Fruit fly (Drosophila melanogaster) Kc167 (cell line): ENCODE data around the gene Vps45.

Experiments
- Myc ChIP-seq: fragments of >200 bp; optimal IDR thresholded peaks from 2 replicates; lab custom pipeline; 2017; ENCODE audit warnings: missing external identifiers
- Sin3A ChIP-seq: fragments of >200 bp; optimal IDR thresholded peaks from 2 replicates; lab custom pipeline; 2018; ENCODE audit warnings: missing external identifiers
- h ChIP-seq: fragments of >200 bp; optimal IDR thresholded peaks from 3 replicates; lab custom pipeline; 2018; ENCODE audit warnings: missing external identifiers
- insv ChIP-seq: fragments of >200 bp; optimal IDR thresholded peaks from 3 replicates; lab custom pipeline; 2018; ENCODE audit warnings: missing external identifiers
- psq ChIP-seq: fragments of >200 bp; optimal IDR thresholded peaks from 2 replicates; lab custom pipeline; 2017; ENCODE audit warnings: missing external identifiers
- ttk ChIP-seq: sonication (Bioruptor generic); optimal IDR thresholded peaks from 2 replicates; lab custom pipeline; 2017; ENCODE audit warnings: missing external identifiers

Vps45 gene

dm6 chr3R:9543495-9544180 is 20.1 kb upstream of the Vps45 start:
- TF ChIP-seq insv (no peak), Sin3A (lab: Kevin White, UChicago) (no peak), Myc (no peak)

dm6 chr3R:9546808-9547381 is 16.8 kb upstream of the Vps45 start:
- TF ChIP-seq Sin3A (lab: Kevin White, UChicago) (no peak), h (no peak), ttk (lab: Kevin White, UChicago) (no peak), psq (lab: Kevin White, UChicago) (no peak), insv (no peak), Myc (no peak)

- TF ChIP-seq ttk (lab: Kevin White, UChicago) (no peak), Myc (no peak), h (no peak), Sin3A (lab: Kevin White, UChicago) (no peak), psq (lab: Kevin White, UChicago) (no peak), insv (no peak)
These were observed 15.0 kb upstream of the Vps45 start for dm6 chr3R:9548769-9549168.

- TF ChIP-seq Sin3A (lab: Kevin White, UChicago) (no peak), h (no peak), Myc (no peak)
These were observed 13.3 kb upstream of the Vps45 start for dm6 chr3R:9550265-9551012.

- peak; percentile 82 for TF ChIP-seq insv
- no peak for TF ChIP-seq Myc
These were observed 12.6 kb upstream of the Vps45 start for dm6 chr3R:9551013-9551658.

- no peak for TF ChIP-seq h
- TF ChIP-seq ttk (lab: Kevin White, UChicago): no peak
- no peak for TF ChIP-seq Sin3A (lab: Kevin White, UChicago)
- TF ChIP-seq psq (lab: Kevin White, UChicago): no peak
- no peak for TF ChIP-seq Myc
- no peak for TF ChIP-seq insv
These were observed 11.9 kb upstream of the Vps45 start, which contains the start of the genes mura and RnpS1 for dm6 chr3R:9551659-9552435. Gene mura, minus strand, starts transcription at chr3R:9551806. Gene RnpS1, plus strand, starts transcription at chr3R:9552034.

dm6 chr3R:9555334-9555974 is 8.3 kb upstream of the Vps45 start, which contains the start of the genes CG9386 and BckdhA:
Gene CG9386, minus strand, starts transcription at chr3R:9555408.
Gene BckdhA, plus strand, starts transcription at chr3R:9555785.
- TF ChIP-seq insv: no peak

- TF ChIP-seq Myc (no peak), Sin3A (lab: Kevin White, UChicago) (no peak), psq (lab: Kevin White, UChicago) (no peak), ttk (lab: Kevin White, UChicago) (no peak), insv (no peak), h (no peak)
These were observed 4.2 kb upstream of the Vps45 start, which contains the start of the genes AP-1mu and MBD-like for dm6 chr3R:9559413-9560014. Gene AP-1mu, minus strand, starts transcription at chr3R:9559525. Gene MBD-like, plus strand, starts transcription at chr3R:9559760.

dm6 chr3R:9561121-9561520 is 2.6 kb upstream of the Vps45 start:
- no peak for TF ChIP-seq Myc
- TF ChIP-seq psq (lab: Kevin White, UChicago): no peak
- TF ChIP-seq ttk (lab: Kevin White, UChicago): no peak
- no peak for TF ChIP-seq Sin3A (lab: Kevin White, UChicago)
- TF ChIP-seq h: no peak
- no peak for TF ChIP-seq insv

- TF ChIP-seq Myc: no peak
- TF ChIP-seq psq (lab: Kevin White, UChicago): no peak
- no peak for TF ChIP-seq ttk (lab: Kevin White, UChicago)
- TF ChIP-seq Sin3A (lab: Kevin White, UChicago): no peak
- TF ChIP-seq insv: no peak
- no peak for TF ChIP-seq h
These were observed 2.2 kb downstream of the Vps45 start, which contains the start of gene CG16789 for dm6 chr3R:9565895-9566294. Gene CG16789, plus strand, starts transcription at chr3R:9566195.

dm6 chr3R:9570114-9570513 is 6.4 kb downstream of the Vps45 start, which contains the start of gene CG16790:
Gene CG16790, minus strand, starts transcription at chr3R:9570214.
- TF ChIP-seq Sin3A (lab: Kevin White, UChicago) (no peak), Myc (no peak), h (no peak), ttk (lab: Kevin White, UChicago) (no peak), psq (lab: Kevin White, UChicago) (no peak), insv (no peak)
